Worm (Caenorhabditis elegans) whole organism, L1 larva: Measurements from ENCODE around the gene eak-3.

Source experiments
- ceh-90 ChIP-seq: sonication (generic microtip); optimal IDR thresholded peaks from 2 replicates; lab custom pipeline; 2016; ENCODE audit warnings: missing genetic modification characterization, missing compliant biosample characterization
- nhr-76 ChIP-seq: sonication (generic microtip); optimal IDR thresholded peaks from 2 replicates; lab custom pipeline; 2017; ENCODE audit warnings: missing biosample characterization, missing genetic modification characterization
- pax-3 ChIP-seq: fragments of 200-800 bp; sonication (Bioruptor generic); optimal IDR thresholded peaks from 2 replicates; lab custom pipeline; 2018; ENCODE audit warnings: mild to moderate bottlenecking, missing genetic modification characterization, moderate library complexity, missing compliant biosample characterization
- unc-62 ChIP-seq: fragments of 150-350 bp; optimal IDR thresholded peaks from 2 replicates; lab custom pipeline; 2014; ENCODE audit warnings: missing biosample characterization, missing genetic modification reagents, missing genetic modification characterization

DNA sequence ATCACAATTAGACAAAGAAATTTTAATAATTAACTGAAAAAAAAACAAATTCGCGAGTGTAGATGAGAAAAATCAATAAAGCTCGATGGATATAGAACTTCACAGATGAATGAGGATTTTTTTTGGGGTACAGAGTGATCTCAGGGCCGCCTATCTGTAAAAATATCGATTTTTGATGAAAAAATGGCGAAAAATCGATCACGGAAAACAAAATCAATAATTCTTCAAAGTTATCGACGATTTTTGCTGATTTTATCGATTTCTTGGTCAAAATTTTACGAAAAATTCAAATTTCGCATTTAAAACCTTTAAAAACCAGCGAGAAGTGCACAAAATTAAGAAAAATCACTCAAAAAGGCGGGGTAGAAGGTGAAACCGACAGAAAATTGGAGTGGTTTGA lies 39.7 kb upstream of the eak-3 start:
- TF ChIP-seq unc-62 (GFP tag; lab: Kevin White, UChicago): no peak
- no peak for TF ChIP-seq nhr-76
- TF ChIP-seq ceh-90 (tag; lab: Kevin White, UChicago): no peak
- no peak for TF ChIP-seq pax-3 (tag; lab: Kevin White, UChicago)
